Worm (Caenorhabditis elegans) whole organism, L4 larva: ENCODE results near the gene wsp-1.

Source experiments
- attf-4 ChIP-seq: sonication (generic microtip); optimal IDR thresholded peaks from 3 replicates; lab custom pipeline; 2017; ENCODE audit warnings: missing biosample characterization, missing genetic modification characterization
- daf-12 ChIP-seq: fragments of 150-350 bp; optimal IDR thresholded peaks from 2 replicates; lab custom pipeline; 2014; ENCODE audit warnings: missing biosample characterization, missing genetic modification reagents, missing genetic modification characterization
- hlh-30 ChIP-seq: sonication (generic microtip); optimal IDR thresholded peaks from 2 replicates; lab custom pipeline; 2017; ENCODE audit warnings: antibody characterized with exemption, mild to moderate bottlenecking, missing genetic modification characterization, missing compliant biosample characterization; ENCODE audit not compliant: insufficient read depth
- jun-1 ChIP-seq: fragments of 150-350 bp; optimal IDR thresholded peaks from 2 replicates; lab custom pipeline; 2014; ENCODE audit warnings: missing biosample characterization, missing genetic modification reagents, missing genetic modification characterization
- lin-1 ChIP-seq: fragments of 200-800 bp; sonication (Bioruptor generic); IDR thresholded peaks from 2 replicates; pipeline ENCODE4 v1.3.6; 2022; ENCODE audit warnings: missing genetic modification reagents, missing genetic modification characterization, missing compliant biosample characterization
- nhr-77 ChIP-seq: fragments of 150-350 bp; optimal IDR thresholded peaks from 2 replicates; lab custom pipeline; 2014; ENCODE audit warnings: missing biosample characterization, missing genetic modification characterization
- unc-39 ChIP-seq: sonication (generic microtip); optimal IDR thresholded peaks from 2 replicates; lab custom pipeline; 2017; ENCODE audit warnings: missing biosample characterization, missing genetic modification characterization
- unc-62 ChIP-seq, 3 experiments: fragments of 150-350 bp in 1 of 3; sonication (generic microtip); optimal IDR thresholded peaks in 2 of 3; peaks in 1 of 3; 1 replicate in 1 of 3; 2 replicates in 2 of 3; lab custom pipeline; 2014 to 2017; ENCODE audit warnings: missing biosample characterization in 3 of 3, missing genetic modification characterization in 3 of 3, missing genetic modification reagents in 3 of 3, missing genotype in 1 of 3

ce11 chrIV:8146283-8146682 lies 52.5 kb downstream of the wsp-1 start:
- no peak for TF ChIP-seq lin-1
- TF ChIP-seq nhr-77 (tag; lab: Kevin White, UChicago), result no peak
- TF ChIP-seq daf-12 (tag; lab: Kevin White, UChicago), result no peak
- TF ChIP-seq unc-39, result no peak
- peak in 1 of 2 experiments; percentile 40 for TF ChIP-seq unc-62 (GFP tag; optimal IDR thresholded peaks at IDR 0.05 in 1 of 2; lab: Kevin White, UChicago)
- no peak for TF ChIP-seq unc-62 (tag; optimal IDR thresholded peaks at IDR 0.05; lab: Kevin White, UChicago)
- peak; percentile 93 for TF ChIP-seq hlh-30 (tag; lab: Kevin White, UChicago)
- TF ChIP-seq jun-1 (tag; lab: Kevin White, UChicago), result no peak
- TF ChIP-seq attf-4 (tag; lab: Kevin White, UChicago), result no peak
